Fruit fly (Drosophila melanogaster): ENCODE data around the gene bbg.

- TF ChIP-seq CG32121 (GFP tag; IDR thresholded peaks at IDR 0.05) (no peak), EcR (GFP tag; optimal IDR thresholded peaks at IDR 0.05) (no peak), CG12605 (GFP tag; IDR thresholded peaks at IDR 0.05) (no peak), fd96Ca (GFP tag; IDR thresholded peaks at IDR 0.05) (no peak), CG4496 (GFP tag; IDR thresholded peaks at IDR 0.05) (no peak)
Observed at dm6 chr3L:14461065-14461464, 75.0 kb downstream of the bbg start.
